Fruit fly (Drosophila melanogaster) whole organism, embryonic: Measurements from ENCODE around the gene ana1.

Experiments
- BEAF-32 ChIP-seq: fragments of 200-800 bp; sonication (Bioruptor generic); optimal IDR thresholded peaks from 3 replicates; lab custom pipeline; 2017; ENCODE audit warnings: missing biosample characterization, missing genetic modification characterization, mild to moderate bottlenecking, moderate library complexity, missing genetic modification reagents
- C15 ChIP-seq: fragments of 200-800 bp; sonication (Bioruptor generic); IDR thresholded peaks from 3 replicates; pipeline ENCODE4 v1.3.6; 2022; ENCODE audit warnings: missing biosample characterization, missing genetic modification characterization
- CG10209 ChIP-seq: fragments of 200-800 bp; sonication (Bioruptor generic); optimal IDR thresholded peaks from 3 replicates; lab custom pipeline; 2017; ENCODE audit warnings: missing biosample characterization, mild to moderate bottlenecking, missing genetic modification characterization, missing genetic modification reagents
- CG10959 ChIP-seq: fragments of 200-800 bp; sonication (Bioruptor generic); IDR thresholded peaks from 2 replicates; pipeline ENCODE4 v1.3.6; 2022; ENCODE audit warnings: missing biosample characterization, missing genetic modification characterization
- CG12155 ChIP-seq: fragments of 200-800 bp; sonication (Bioruptor generic); optimal IDR thresholded peaks from 3 replicates; lab custom pipeline; 2016; ENCODE audit warnings: missing biosample characterization, missing genetic modification characterization
- CG15696 ChIP-seq: fragments of 200-800 bp; sonication (Bioruptor generic); optimal IDR thresholded peaks from 2 replicates; lab custom pipeline; 2019; ENCODE audit warnings: missing biosample characterization, mild to moderate bottlenecking, missing genetic modification characterization, moderate library complexity
- CG1603 ChIP-seq: fragments of 200-800 bp; sonication (Bioruptor generic); optimal IDR thresholded peaks from 2 replicates; lab custom pipeline; 2019; ENCODE audit warnings: missing biosample characterization, mild to moderate bottlenecking, missing genetic modification characterization, moderate library complexity
- CG1647 ChIP-seq: fragments of 200-800 bp; sonication (Bioruptor generic); optimal IDR thresholded peaks from 3 replicates; lab custom pipeline; 2016; ENCODE audit warnings: missing biosample characterization, missing genetic modification characterization
- CG16779 ChIP-seq: fragments of 200-800 bp; sonication (Bioruptor generic); IDR thresholded peaks from 2 replicates; pipeline ENCODE4 v1.3.6; 2022; ENCODE audit warnings: missing biosample characterization, missing genetic modification characterization
- CG17829 ChIP-seq: fragments of 200-800 bp; optimal IDR thresholded peaks from 2 replicates; lab custom pipeline; 2019; ENCODE audit warnings: missing biosample characterization, mild to moderate bottlenecking, missing genetic modification characterization, moderate library complexity
- CG18764 ChIP-seq: fragments of 200-800 bp; sonication (Bioruptor generic); optimal IDR thresholded peaks from 3 replicates; lab custom pipeline; 2016; ENCODE audit warnings: missing biosample characterization, missing genetic modification characterization
- CG31441 ChIP-seq: fragments of 200-800 bp; sonication (Bioruptor generic); IDR thresholded peaks from 2 replicates; pipeline ENCODE4 v1.3.6; 2022; ENCODE audit warnings: missing biosample characterization, missing genetic modification characterization
- CG3995 ChIP-seq: fragments of 200-800 bp; sonication (Bioruptor generic); optimal IDR thresholded peaks from 3 replicates; lab custom pipeline; 2016; ENCODE audit warnings: missing biosample characterization, missing genetic modification characterization
- CG6791 ChIP-seq: fragments of 200-800 bp; sonication (Bioruptor generic); IDR thresholded peaks from 3 replicates; pipeline ENCODE4 v1.3.6; 2022; ENCODE audit warnings: missing biosample characterization, missing genetic modification characterization; ENCODE audit not compliant: partially characterized antibody
- CG7963 ChIP-seq: fragments of 200-800 bp; sonication (Bioruptor generic); IDR thresholded peaks from 3 replicates; pipeline ENCODE4 v1.3.6; 2022; ENCODE audit warnings: missing biosample characterization, missing genetic modification characterization; ENCODE audit not compliant: partially characterized antibody
- CG7987 ChIP-seq: fragments of 200-800 bp; sonication (Bioruptor generic); optimal IDR thresholded peaks from 2 replicates; lab custom pipeline; 2018; ENCODE audit warnings: missing biosample characterization, mild to moderate bottlenecking, missing genetic modification characterization, moderate library complexity
- CTCF ChIP-seq: fragments of 200-800 bp; sonication (Bioruptor generic); optimal IDR thresholded peaks from 2 replicates; lab custom pipeline; 2017; ENCODE audit warnings: missing biosample characterization, mild to moderate bottlenecking, missing genetic modification characterization, moderate library complexity
- CkIIα-i1 ChIP-seq: fragments of 200-800 bp; sonication (Bioruptor generic); IDR thresholded peaks from 2 replicates; pipeline ENCODE4 v1.3.6; 2022; ENCODE audit warnings: missing biosample characterization, missing genetic modification characterization
- D ChIP-seq, 2 experiments: fragments of 200-800 bp in 1 of 2; fragments of >200 bp in 1 of 2; sonication (Bioruptor generic) in 1 of 2; optimal IDR thresholded peaks; 2 replicates in 1 of 2; 3 replicates in 1 of 2; lab custom pipeline; 2017; ENCODE audit warnings: mild to moderate bottlenecking in 1 of 2, missing biosample characterization in 1 of 2, missing genetic modification characterization in 1 of 2, missing genetic modification reagents in 1 of 2
- Doc2 ChIP-seq: fragments of 200-800 bp; sonication (Bioruptor generic); IDR thresholded peaks from 2 replicates; pipeline ENCODE4 v1.3.6; 2022; ENCODE audit warnings: missing biosample characterization, missing genetic modification characterization
- Elba2 ChIP-seq: fragments of 200-800 bp; sonication (Bioruptor generic); optimal IDR thresholded peaks from 3 replicates; lab custom pipeline; 2016; ENCODE audit warnings: missing biosample characterization, missing genetic modification characterization
- Fer1 ChIP-seq: fragments of 200-800 bp; sonication (Bioruptor generic); optimal IDR thresholded peaks from 2 replicates; lab custom pipeline; 2017; ENCODE audit warnings: missing biosample characterization, mild to moderate bottlenecking, missing genetic modification characterization
- H15 ChIP-seq: fragments of 200-800 bp; sonication (Bioruptor generic); IDR thresholded peaks from 3 replicates; pipeline ENCODE4 v1.3.6; 2022; ENCODE audit warnings: missing biosample characterization, missing genetic modification characterization
- HHEX ChIP-seq: fragments of 200-800 bp; sonication (Bioruptor generic); optimal IDR thresholded peaks from 3 replicates; lab custom pipeline; 2017; ENCODE audit warnings: missing biosample characterization, mild to moderate bottlenecking, missing genetic modification characterization, missing genetic modification reagents
- HmgD ChIP-seq: fragments of 200-800 bp; sonication (Bioruptor generic); optimal IDR thresholded peaks from 3 replicates; lab custom pipeline; 2016; ENCODE audit warnings: missing biosample characterization, missing genetic modification characterization
- Hr39 ChIP-seq: fragments of >200 bp; optimal IDR thresholded peaks from 2 replicates; lab custom pipeline; 2017
- Lhr ChIP-seq: fragments of 200-800 bp; sonication (Bioruptor generic); optimal IDR thresholded peaks from 3 replicates; lab custom pipeline; 2017; ENCODE audit warnings: mild to moderate bottlenecking, missing biosample characterization, missing genetic modification reagents, missing genetic modification characterization
- Max ChIP-seq: fragments of 200-800 bp; sonication (Bioruptor generic); optimal IDR thresholded peaks from 2 replicates; lab custom pipeline; 2016; ENCODE audit warnings: missing biosample characterization, mild to moderate bottlenecking, missing genetic modification characterization
- NFAT ChIP-seq: fragments of 200-800 bp; sonication (Bioruptor generic); IDR thresholded peaks from 2 replicates; pipeline ENCODE4 v1.3.6; 2022; ENCODE audit warnings: missing biosample characterization, missing genetic modification characterization
- Oli ChIP-seq: fragments of 200-800 bp; sonication (Bioruptor generic); optimal IDR thresholded peaks from 2 replicates; lab custom pipeline; 2018; ENCODE audit warnings: missing biosample characterization, mild to moderate bottlenecking, missing genetic modification characterization, moderate library complexity
- Opbp ChIP-seq: fragments of 200-800 bp; sonication (Bioruptor generic); IDR thresholded peaks from 3 replicates; pipeline ENCODE4 v1.3.6; 2022; ENCODE audit warnings: missing biosample characterization, missing genetic modification characterization; ENCODE audit not compliant: partially characterized antibody
- Pdp1 ChIP-seq, 2 experiments: fragments of 200-800 bp; sonication (Bioruptor generic); optimal IDR thresholded peaks; 3 replicates each; lab custom pipeline; 2016; ENCODE audit warnings: missing biosample characterization in 2 of 2, missing genetic modification characterization in 2 of 2, mild to moderate bottlenecking in 1 of 2, moderate library complexity in 1 of 2
- Sox102F ChIP-seq: fragments of 200-800 bp; sonication (Bioruptor generic); optimal IDR thresholded peaks from 2 replicates; lab custom pipeline; 2018; ENCODE audit warnings: missing biosample characterization, mild to moderate bottlenecking, missing genetic modification characterization, moderate library complexity
- Spps ChIP-seq: fragments of 200-800 bp; sonication (Bioruptor generic); optimal IDR thresholded peaks from 2 replicates; lab custom pipeline; 2018; ENCODE audit warnings: missing biosample characterization, mild to moderate bottlenecking, missing genetic modification characterization
- Stat92E ChIP-seq, 3 experiments: fragments of >200 bp in 2 of 3; fragments of 200-800 bp in 1 of 3; sonication (Bioruptor generic) in 1 of 3; optimal IDR thresholded peaks; 2 replicates each; lab custom pipeline; 2017 to 2019; ENCODE audit warnings: missing biosample characterization in 3 of 3, missing genetic modification characterization in 3 of 3, mild to moderate bottlenecking in 1 of 3, moderate library complexity in 1 of 3
- Usf ChIP-seq: fragments of 200-800 bp; sonication (Bioruptor generic); optimal IDR thresholded peaks from 2 replicates; lab custom pipeline; 2017; ENCODE audit warnings: missing genotype, missing biosample characterization, missing genetic modification characterization
- YL-1 ChIP-seq: fragments of 200-800 bp; sonication (Bioruptor generic); optimal IDR thresholded peaks from 3 replicates; lab custom pipeline; 2017; ENCODE audit warnings: missing biosample characterization, mild to moderate bottlenecking, missing genetic modification characterization
- cato ChIP-seq: fragments of 200-800 bp; sonication (Bioruptor generic); optimal IDR thresholded peaks from 2 replicates; lab custom pipeline; 2016; ENCODE audit warnings: missing biosample characterization, missing genetic modification characterization, borderline replicate concordance
- chinmo ChIP-seq: fragments of 200-800 bp; sonication (Bioruptor generic); IDR thresholded peaks from 4 replicates; pipeline ENCODE4 v1.3.6; 2022; ENCODE audit warnings: missing biosample characterization, missing genetic modification characterization; ENCODE audit not compliant: partially characterized antibody
- dimm ChIP-seq: fragments of 200-800 bp; sonication (Bioruptor generic); IDR thresholded peaks from 2 replicates; pipeline ENCODE4 v1.3.6; 2022; ENCODE audit warnings: missing biosample characterization, missing genetic modification characterization
- dysf ChIP-seq: fragments of 200-800 bp; sonication (Bioruptor generic); IDR thresholded peaks from 3 replicates; pipeline ENCODE4 v1.3.6; 2022; ENCODE audit warnings: missing biosample characterization, missing genetic modification characterization
- en ChIP-seq: fragments of 200-800 bp; sonication (Bioruptor generic); optimal IDR thresholded peaks from 2 replicates; lab custom pipeline; 2016; ENCODE audit warnings: missing biosample characterization, missing genetic modification characterization
- hth ChIP-seq: fragments of >200 bp; optimal IDR thresholded peaks from 2 replicates; lab custom pipeline; 2017; ENCODE audit warnings: inconsistent platforms
- jigr1 ChIP-seq: fragments of 200-800 bp; sonication (Bioruptor generic); IDR thresholded peaks from 3 replicates; pipeline ENCODE4 v1.3.6; 2022; ENCODE audit warnings: missing biosample characterization, missing genetic modification characterization
- nom ChIP-seq: fragments of 200-800 bp; sonication (Bioruptor generic); optimal IDR thresholded peaks from 2 replicates; lab custom pipeline; 2017; ENCODE audit warnings: missing biosample characterization, missing genetic modification characterization, mild to moderate bottlenecking, moderate library complexity, missing genetic modification reagents
- pros ChIP-seq: fragments of 200-800 bp; sonication (Bioruptor generic); optimal IDR thresholded peaks from 3 replicates; lab custom pipeline; 2019; ENCODE audit warnings: missing biosample characterization, mild to moderate bottlenecking, missing genetic modification characterization, moderate library complexity
- psq ChIP-seq: fragments of 200-800 bp; sonication (Bioruptor generic); optimal IDR thresholded peaks from 2 replicates; lab custom pipeline; 2017; ENCODE audit warnings: missing biosample characterization, missing genetic modification characterization
- sisA ChIP-seq: fragments of 200-800 bp; sonication (Bioruptor generic); IDR thresholded peaks from 2 replicates; pipeline ENCODE4 v1.3.6; 2022; ENCODE audit warnings: missing biosample characterization, missing genetic modification characterization
- stwl ChIP-seq: fragments of 200-800 bp; sonication (Bioruptor generic); optimal IDR thresholded peaks from 3 replicates; lab custom pipeline; 2018; ENCODE audit warnings: missing biosample characterization, mild to moderate bottlenecking, missing genetic modification characterization, moderate library complexity
- trh ChIP-seq: fragments of 200-800 bp; sonication (Bioruptor generic); optimal IDR thresholded peaks from 2 replicates; lab custom pipeline; 2016; ENCODE audit warnings: missing biosample characterization, missing genetic modification characterization
- tup ChIP-seq: fragments of 200-800 bp; sonication (Bioruptor generic); optimal IDR thresholded peaks from 2 replicates; lab custom pipeline; 2016; ENCODE audit warnings: missing biosample characterization, mild to moderate bottlenecking, missing genetic modification characterization, moderate library complexity

ana1 gene

dm6 chr3R:24527845-24528244 lies 2.5 kb upstream of the ana1 start, which contains the start of gene CG6607 (continued):
- no peak for TF ChIP-seq CG15696 (tag; lab: Kevin White, UChicago)
- no peak for TF ChIP-seq CG10209 (GFP tag; lab: Kevin White, UChicago)
- no peak for TF ChIP-seq tup (GFP tag; lab: Kevin White, UChicago)
- TF ChIP-seq CG1647 (GFP tag; lab: Kevin White, UChicago), result no peak
- peak; percentile 43; the same call in 1 of the 4 replicates for TF ChIP-seq chinmo (GFP tag; lab: Robert Waterston, UW)
- TF ChIP-seq psq, result no peak
- no peak for TF ChIP-seq cato
- no peak for TF ChIP-seq pros (GFP tag; lab: Kevin White, UChicago)
- TF ChIP-seq stwl, result peak; percentile 100
- no peak for TF ChIP-seq trh (GFP tag; lab: Kevin White, UChicago)
- no peak for TF ChIP-seq Usf (GFP tag; lab: Kevin White, UChicago)
- no peak for TF ChIP-seq CG7987
- no peak for TF ChIP-seq sisA (GFP tag; lab: Robert Waterston, UW)
- peak; percentile 54 for TF ChIP-seq YL-1 (GFP tag; lab: Kevin White, UChicago)
- no peak for TF ChIP-seq CG10959 (GFP tag; lab: Robert Waterston, UW)
- no peak for TF ChIP-seq D (optimal IDR thresholded peaks at IDR 0.05; lab: Kevin White, UChicago)
- TF ChIP-seq D (GFP tag; optimal IDR thresholded peaks at IDR 0.05; lab: Kevin White, UChicago), result no peak
- TF ChIP-seq Max (GFP tag; lab: Kevin White, UChicago), result no peak
- no peak for TF ChIP-seq CkIIα-i1
- 0 out of 3 replicates have a peak, but pooled peaks have one; percentile 40 for TF ChIP-seq CG6791 (GFP tag; lab: Robert Waterston, UW)
- no peak for TF ChIP-seq Sox102F
- TF ChIP-seq CG16779 (GFP tag; lab: Robert Waterston, UW), result no peak
- TF ChIP-seq CTCF (GFP tag; lab: Kevin White, UChicago), result no peak
- TF ChIP-seq HHEX (GFP tag; lab: Kevin White, UChicago), result no peak
- no peak for TF ChIP-seq Hr39 (lab: Kevin White, UChicago)
- no peak for TF ChIP-seq hth
- no peak for TF ChIP-seq Elba2 (GFP tag; lab: Kevin White, UChicago)
- no peak for TF ChIP-seq CG18764
- TF ChIP-seq CG1603 (tag; lab: Kevin White, UChicago), result no peak
- TF ChIP-seq CG3995 (GFP tag; lab: Kevin White, UChicago), result no peak
- TF ChIP-seq Pdp1 (GFP tag; optimal IDR thresholded peaks at IDR 0.05; lab: Kevin White, UChicago), result no peak
- no peak for TF ChIP-seq jigr1
- TF ChIP-seq BEAF-32 (GFP tag; lab: Kevin White, UChicago), result peak; percentile 36
- no peak for TF ChIP-seq C15
- peak; percentile 34 for TF ChIP-seq Lhr (GFP tag; lab: Kevin White, UChicago)
- TF ChIP-seq Stat92E (GFP tag; optimal IDR thresholded peaks at IDR 0.05; lab: Kevin White, UChicago), result no peak
- TF ChIP-seq Doc2 (GFP tag; lab: Robert Waterston, UW), result no peak
- no peak for TF ChIP-seq HmgD (GFP tag; lab: Kevin White, UChicago)
- TF ChIP-seq Opbp (GFP tag; lab: Robert Waterston, UW), result 0 out of 3 replicates have a peak, but pooled peaks have one; percentile 13
- TF ChIP-seq H15 (GFP tag; lab: Robert Waterston, UW), result no peak
- TF ChIP-seq Oli (tag; lab: Kevin White, UChicago), result no peak
- no peak for TF ChIP-seq Spps
- no peak for TF ChIP-seq nom
- no peak for TF ChIP-seq NFAT (GFP tag; lab: Robert Waterston, UW)
- no peak for TF ChIP-seq dimm (GFP tag; lab: Robert Waterston, UW)
- TF ChIP-seq CG12155, result no peak
- no peak for TF ChIP-seq CG17829
- no peak for TF ChIP-seq en (GFP tag; lab: Kevin White, UChicago)
- TF ChIP-seq dysf (GFP tag; lab: Robert Waterston, UW), result no peak
- no peak for TF ChIP-seq CG31441 (GFP tag; lab: Robert Waterston, UW)
- TF ChIP-seq CG7963 (GFP tag; lab: Robert Waterston, UW), result no peak
- TF ChIP-seq Fer1, result no peak
